Worm (Caenorhabditis elegans) whole organism, L1 larva: ENCODE measurements around the gene sra-6.

Source experiments
- aha-1 ChIP-seq: fragments of 150-350 bp; optimal IDR thresholded peaks from 2 replicates; lab custom pipeline; 2014; ENCODE audit warnings: missing biosample characterization, missing genetic modification characterization
- blmp-1 ChIP-seq: fragments of 150-350 bp; optimal IDR thresholded peaks from 2 replicates; lab custom pipeline; 2014; ENCODE audit warnings: missing biosample characterization, missing genetic modification characterization
- lin-15B ChIP-seq: fragments of 150-350 bp; sonication (generic microtip); optimal IDR thresholded peaks from 3 replicates; lab custom pipeline; 2014; ENCODE audit warnings: missing biosample characterization, missing genetic modification characterization
- nhr-11 ChIP-seq: fragments of 150-350 bp; optimal IDR thresholded peaks from 2 replicates; lab custom pipeline; 2014; ENCODE audit warnings: missing biosample characterization, missing genetic modification characterization
- nhr-84 ChIP-seq: sonication (generic microtip); optimal IDR thresholded peaks from 2 replicates; lab custom pipeline; 2017; ENCODE audit warnings: missing biosample characterization, missing genetic modification characterization
- snpc-4 ChIP-seq: fragments of 150-350 bp; optimal IDR thresholded peaks from 2 replicates; lab custom pipeline; 2014; ENCODE audit warnings: missing biosample characterization, missing genetic modification characterization
- unc-62 ChIP-seq: fragments of 150-350 bp; optimal IDR thresholded peaks from 2 replicates; lab custom pipeline; 2014; ENCODE audit warnings: missing biosample characterization, missing genetic modification reagents, missing genetic modification characterization
- ztf-11 ChIP-seq, 2 experiments: sonication (generic microtip); optimal IDR thresholded peaks; 2 replicates each; lab custom pipeline; 2016 to 2017; ENCODE audit warnings: missing genetic modification characterization in 2 of 2, missing biosample characterization in 1 of 2, missing compliant biosample characterization in 1 of 2

- TF ChIP-seq nhr-84 (tag; lab: Kevin White, UChicago) (no peak), ztf-11 (tag; optimal IDR thresholded peaks at IDR 0.05; lab: Kevin White, UChicago) (no peak), aha-1 (no peak), snpc-4 (tag; lab: Kevin White, UChicago) (no peak), lin-15B (tag; lab: Kevin White, UChicago) (no peak), nhr-11 (no peak), blmp-1 (tag; lab: Kevin White, UChicago) (no peak), unc-62 (GFP tag; lab: Kevin White, UChicago) (no peak)
Observed at ce11 chrII:9551536-9551935, 918 bp upstream of the sra-6 start, which contains the start of gene F35H8.12.
